Worm (Caenorhabditis elegans): ENCODE measurements around the gene F54F2.9.

DNA sequence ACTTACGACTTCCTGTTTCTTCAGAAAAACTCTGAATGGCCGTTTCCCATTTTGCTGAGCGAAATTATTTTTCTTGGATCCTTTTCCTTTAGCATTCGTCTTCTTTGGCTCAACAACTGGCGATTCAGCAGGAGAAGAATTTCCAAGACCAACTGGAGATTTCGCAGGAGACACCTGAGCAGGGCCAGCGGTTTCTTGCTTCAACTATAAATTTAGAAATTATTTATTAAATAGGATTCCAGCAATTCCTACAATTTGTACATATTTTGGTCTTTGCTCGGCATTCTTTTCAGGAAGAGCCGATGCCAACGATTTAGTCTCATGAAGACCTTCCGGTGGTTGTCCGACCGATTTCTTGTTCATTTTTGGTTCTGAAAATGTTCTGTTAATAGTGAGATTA lies 22.5 kb upstream of the F54F2.9 start, which contains the start of gene F44E2.8:
- TF ChIP-seq dao-5 (tag; optimal IDR thresholded peaks at IDR 0.05) (no peak), him-1 (tag; optimal IDR thresholded peaks at IDR 0.05) (no peak), W03F9.2 (tag; optimal IDR thresholded peaks at IDR 0.05) (no peak)
